Fruit fly (Drosophila melanogaster) whole organism, embryonic: ENCODE measurements around the gene sgll.
A peak's percentile ranks its signal among the peaks of the same experiment; 100 is the strongest.

ENCODE experiments used
- CG11085 ChIP-seq: fragments of 200-800 bp; sonication (Bioruptor generic); IDR thresholded peaks from 2 replicates; pipeline ENCODE4 v1.3.6; 2022; ENCODE audit warnings: missing biosample characterization, missing genetic modification characterization
- CG12659 ChIP-seq: fragments of 200-800 bp; sonication (Bioruptor generic); optimal IDR thresholded peaks from 3 replicates; lab custom pipeline; 2017; ENCODE audit warnings: mild to moderate bottlenecking, missing biosample characterization, missing genetic modification reagents, missing genetic modification characterization
- CG12769 ChIP-seq: fragments of 200-800 bp; sonication (Bioruptor generic); optimal IDR thresholded peaks from 2 replicates; lab custom pipeline; 2019; ENCODE audit warnings: missing biosample characterization, mild to moderate bottlenecking, missing genetic modification characterization, moderate library complexity
- CG14050 ChIP-seq: fragments of 200-800 bp; sonication (Bioruptor generic); IDR thresholded peaks from 3 replicates; pipeline ENCODE4 v1.3.6; 2022; ENCODE audit warnings: missing biosample characterization, missing genetic modification characterization
- CG14441 ChIP-seq: fragments of 200-800 bp; sonication (Bioruptor generic); IDR thresholded peaks from 2 replicates; pipeline ENCODE4 v1.3.6; 2022; ENCODE audit warnings: missing biosample characterization, missing genetic modification characterization
- CG16813 ChIP-seq: fragments of 200-800 bp; sonication (Bioruptor generic); IDR thresholded peaks from 3 replicates; pipeline ENCODE4 v1.3.6; 2022; ENCODE audit warnings: missing biosample characterization, missing genetic modification characterization; ENCODE audit not compliant: partially characterized antibody
- CG18262 ChIP-seq: fragments of 200-800 bp; optimal IDR thresholded peaks from 3 replicates; lab custom pipeline; 2019; ENCODE audit warnings: missing biosample characterization, mild to moderate bottlenecking, missing genetic modification characterization, moderate library complexity
- CG18619 ChIP-seq: fragments of 200-800 bp; sonication (Bioruptor generic); optimal IDR thresholded peaks from 3 replicates; lab custom pipeline; 2017; ENCODE audit warnings: missing biosample characterization, mild to moderate bottlenecking, missing genetic modification characterization
- CG2712 ChIP-seq: fragments of 200-800 bp; optimal IDR thresholded peaks from 3 replicates; lab custom pipeline; 2019; ENCODE audit warnings: missing biosample characterization, mild to moderate bottlenecking, missing genetic modification characterization, moderate library complexity
- CG32532 ChIP-seq: fragments of 200-800 bp; sonication (Bioruptor generic); IDR thresholded peaks from 2 replicates; pipeline ENCODE4 v1.3.6; 2022; ENCODE audit warnings: missing biosample characterization, missing genetic modification characterization
- CG32772 ChIP-seq: fragments of 200-800 bp; sonication (Bioruptor generic); IDR thresholded peaks from 2 replicates; pipeline ENCODE4 v1.3.6; 2022; ENCODE audit warnings: missing biosample characterization, missing genetic modification characterization
- CG34376 ChIP-seq: fragments of 200-800 bp; sonication (Bioruptor generic); optimal IDR thresholded peaks from 2 replicates; lab custom pipeline; 2018; ENCODE audit warnings: missing biosample characterization, mild to moderate bottlenecking, missing genetic modification characterization
- CG3838 ChIP-seq: fragments of 200-800 bp; sonication (Bioruptor generic); optimal IDR thresholded peaks from 3 replicates; lab custom pipeline; 2016; ENCODE audit warnings: missing biosample characterization, missing genetic modification characterization
- CG5180 ChIP-seq: fragments of 200-800 bp; sonication (Bioruptor generic); optimal IDR thresholded peaks from 3 replicates; lab custom pipeline; 2017; ENCODE audit warnings: missing biosample characterization, missing genetic modification characterization, mild to moderate bottlenecking, moderate library complexity, missing genetic modification reagents
- CG8281 ChIP-seq: fragments of 200-800 bp; sonication (Bioruptor generic); optimal IDR thresholded peaks from 2 replicates; lab custom pipeline; 2018; ENCODE audit warnings: missing biosample characterization, mild to moderate bottlenecking, missing genetic modification characterization, moderate library complexity
- D19A ChIP-seq: fragments of 200-800 bp; optimal IDR thresholded peaks from 3 replicates; lab custom pipeline; 2019; ENCODE audit warnings: missing biosample characterization, mild to moderate bottlenecking, missing genetic modification characterization, moderate library complexity
- Ets97D ChIP-seq: fragments of 200-800 bp; sonication (Bioruptor generic); optimal IDR thresholded peaks from 3 replicates; lab custom pipeline; 2016; ENCODE audit warnings: missing biosample characterization, missing genetic modification characterization
- HLHmδ ChIP-seq: fragments of 200-800 bp; sonication (Bioruptor generic); optimal IDR thresholded peaks from 2 replicates; lab custom pipeline; 2018; ENCODE audit warnings: missing biosample characterization, mild to moderate bottlenecking, missing genetic modification characterization, moderate library complexity
- Hey ChIP-seq: fragments of 200-800 bp; sonication (Bioruptor generic); optimal IDR thresholded peaks from 3 replicates; lab custom pipeline; 2018; ENCODE audit warnings: missing biosample characterization, mild to moderate bottlenecking, missing genetic modification characterization
- Hr3 ChIP-seq: fragments of 200-800 bp; sonication (Bioruptor generic); optimal IDR thresholded peaks from 3 replicates; lab custom pipeline; 2016; ENCODE audit warnings: missing biosample characterization, missing genetic modification characterization
- Hr51 ChIP-seq, 2 experiments: fragments of 200-800 bp; sonication (Bioruptor generic); optimal IDR thresholded peaks; 2 replicates in 1 of 2; 3 replicates in 1 of 2; lab custom pipeline; 2016 to 2018; ENCODE audit warnings: missing biosample characterization in 2 of 2, missing genetic modification characterization in 2 of 2, mild to moderate bottlenecking in 1 of 2, moderate library complexity in 1 of 2
- Jarid2 ChIP-seq: fragments of 200-800 bp; sonication (Bioruptor generic); optimal IDR thresholded peaks from 3 replicates; lab custom pipeline; 2017; ENCODE audit warnings: mild to moderate bottlenecking, missing biosample characterization, missing genetic modification reagents, missing genetic modification characterization
- Nf-YC ChIP-seq: fragments of 200-800 bp; optimal IDR thresholded peaks from 3 replicates; lab custom pipeline; 2019; ENCODE audit warnings: missing biosample characterization, mild to moderate bottlenecking, missing genetic modification characterization, moderate library complexity
- Pdp1 ChIP-seq, 2 experiments: fragments of 200-800 bp; sonication (Bioruptor generic); optimal IDR thresholded peaks; 3 replicates each; lab custom pipeline; 2016; ENCODE audit warnings: missing biosample characterization in 2 of 2, missing genetic modification characterization in 2 of 2, mild to moderate bottlenecking in 1 of 2, moderate library complexity in 1 of 2
- Rx ChIP-seq: fragments of 200-800 bp; sonication (Bioruptor generic); IDR thresholded peaks from 2 replicates; pipeline ENCODE4 v1.3.6; 2022; ENCODE audit warnings: missing biosample characterization, missing genetic modification characterization
- Xbp1 ChIP-seq: fragments of 200-800 bp; sonication (Bioruptor generic); optimal IDR thresholded peaks from 3 replicates; lab custom pipeline; 2016; ENCODE audit warnings: missing biosample characterization, mild to moderate bottlenecking, missing genetic modification characterization
- az2 ChIP-seq: fragments of 200-800 bp; sonication (Bioruptor generic); optimal IDR thresholded peaks from 3 replicates; lab custom pipeline; 2016; ENCODE audit warnings: missing biosample characterization, missing genetic modification characterization
- cas ChIP-seq: fragments of 200-800 bp; sonication (Bioruptor generic); IDR thresholded peaks from 2 replicates; pipeline ENCODE4 v1.3.6; 2022; ENCODE audit warnings: missing biosample characterization, missing genetic modification characterization
- crol ChIP-seq: fragments of 200-800 bp; sonication (Bioruptor generic); IDR thresholded peaks from 2 replicates; pipeline ENCODE4 v1.3.6; 2022; ENCODE audit warnings: missing biosample characterization, missing genetic modification characterization
- crp ChIP-seq, 2 experiments: fragments of 200-800 bp; sonication (Bioruptor generic); optimal IDR thresholded peaks; 2 replicates in 1 of 2; 3 replicates in 1 of 2; lab custom pipeline; 2017; ENCODE audit warnings: missing biosample characterization in 2 of 2, missing genetic modification characterization in 2 of 2, mild to moderate bottlenecking in 1 of 2, moderate library complexity in 1 of 2
- cwo ChIP-seq: fragments of 200-800 bp; sonication (Bioruptor generic); optimal IDR thresholded peaks from 3 replicates; lab custom pipeline; 2017; ENCODE audit warnings: missing biosample characterization, missing genetic modification characterization, mild to moderate bottlenecking, moderate library complexity, missing genetic modification reagents
- dysf ChIP-seq: fragments of 200-800 bp; sonication (Bioruptor generic); IDR thresholded peaks from 3 replicates; pipeline ENCODE4 v1.3.6; 2022; ENCODE audit warnings: missing biosample characterization, missing genetic modification characterization
- exex ChIP-seq: fragments of 200-800 bp; sonication (Bioruptor generic); optimal IDR thresholded peaks from 4 replicates; lab custom pipeline; 2018; ENCODE audit warnings: missing biosample characterization, mild to moderate bottlenecking, missing genetic modification characterization, moderate library complexity
- gcm ChIP-seq: fragments of 200-800 bp; sonication (Bioruptor generic); optimal IDR thresholded peaks from 2 replicates; lab custom pipeline; 2019; ENCODE audit warnings: missing biosample characterization, mild to moderate bottlenecking, missing genetic modification characterization, moderate library complexity
- gfzf ChIP-seq: fragments of 200-800 bp; sonication (Bioruptor generic); optimal IDR thresholded peaks from 2 replicates; lab custom pipeline; 2016; ENCODE audit warnings: missing biosample characterization, mild to moderate bottlenecking, missing genetic modification characterization, moderate library complexity
- grn ChIP-seq: fragments of 200-800 bp; sonication (Bioruptor generic); optimal IDR thresholded peaks from 3 replicates; lab custom pipeline; 2017; ENCODE audit warnings: missing biosample characterization, missing genetic modification characterization
- gro ChIP-seq: fragments of 200-800 bp; sonication (Bioruptor generic); optimal IDR thresholded peaks from 2 replicates; lab custom pipeline; 2016; ENCODE audit warnings: missing biosample characterization, missing genetic modification characterization
- kah ChIP-seq: fragments of 200-800 bp; sonication (Bioruptor generic); optimal IDR thresholded peaks from 2 replicates; lab custom pipeline; 2018; ENCODE audit warnings: missing biosample characterization, mild to moderate bottlenecking, missing genetic modification characterization
- kay ChIP-seq: fragments of 200-800 bp; sonication (Bioruptor generic); optimal IDR thresholded peaks from 2 replicates; lab custom pipeline; 2016; ENCODE audit warnings: missing biosample characterization, missing genetic modification characterization
- lab ChIP-seq: fragments of 200-800 bp; sonication (Bioruptor generic); optimal IDR thresholded peaks from 3 replicates; lab custom pipeline; 2017; ENCODE audit warnings: missing biosample characterization, missing genetic modification characterization, mild to moderate bottlenecking, moderate library complexity, missing genetic modification reagents
- mirr ChIP-seq: fragments of 200-800 bp; sonication (Bioruptor generic); optimal IDR thresholded peaks from 3 replicates; lab custom pipeline; 2018; ENCODE audit warnings: missing biosample characterization, mild to moderate bottlenecking, missing genetic modification characterization
- pho ChIP-seq: fragments of 200-800 bp; sonication (Bioruptor generic); optimal IDR thresholded peaks from 2 replicates; lab custom pipeline; 2016; ENCODE audit warnings: missing biosample characterization, missing genetic modification characterization
- sd ChIP-seq: fragments of 200-800 bp; sonication (Bioruptor generic); optimal IDR thresholded peaks from 3 replicates; lab custom pipeline; 2018; ENCODE audit warnings: missing biosample characterization, mild to moderate bottlenecking, missing genetic modification characterization, moderate library complexity
- stc ChIP-seq: fragments of 200-800 bp; sonication (Bioruptor generic); IDR thresholded peaks from 2 replicates; pipeline ENCODE4 v1.3.6; 2022; ENCODE audit warnings: missing biosample characterization, missing genetic modification characterization
- sug ChIP-seq: fragments of 200-800 bp; optimal IDR thresholded peaks from 2 replicates; lab custom pipeline; 2019; ENCODE audit warnings: missing biosample characterization, mild to moderate bottlenecking, missing genetic modification characterization, moderate library complexity
- vnd ChIP-seq: fragments of 200-800 bp; sonication (Bioruptor generic); IDR thresholded peaks from 3 replicates; pipeline ENCODE4 v1.3.6; 2022; ENCODE audit warnings: missing biosample characterization, missing genetic modification characterization; ENCODE audit not compliant: partially characterized antibody
- z ChIP-seq: fragments of 200-800 bp; sonication (Bioruptor generic); IDR thresholded peaks from 3 replicates; pipeline ENCODE4 v1.3.6; 2022; ENCODE audit warnings: missing biosample characterization, missing genetic modification characterization

The sgll gene

dm6 chr3R:7785784-7786183, 24.5 kb upstream of the sgll start, which contains the start of gene CG18745:
CG18745 (minus strand) TSS chr3R:7786119.
- no peak for TF ChIP-seq CG32532 (GFP tag; lab: Robert Waterston, UW)
- no peak for TF ChIP-seq Hr3
- TF ChIP-seq CG18619 (GFP tag; lab: Kevin White, UChicago) = no peak
- peak; percentile 33 for TF ChIP-seq lab (GFP tag; lab: Kevin White, UChicago)
- TF ChIP-seq HLHmδ (GFP tag; lab: Kevin White, UChicago) = no peak
- TF ChIP-seq crol (GFP tag; lab: Robert Waterston, UW) = no peak
- no peak for TF ChIP-seq CG14441
- no peak for TF ChIP-seq stc
- TF ChIP-seq sug (tag; lab: Kevin White, UChicago) = peak; percentile 50
- peak; percentile 30 for TF ChIP-seq CG12769
- TF ChIP-seq CG11085 (GFP tag; lab: Robert Waterston, UW) = no peak
- TF ChIP-seq az2 (GFP tag; lab: Kevin White, UChicago) = no peak
- TF ChIP-seq CG12659 (GFP tag; lab: Kevin White, UChicago) = no peak
- peak; percentile 10 for TF ChIP-seq Jarid2 (GFP tag; lab: Kevin White, UChicago)
- peak; percentile 5 for TF ChIP-seq cwo (GFP tag; lab: Kevin White, UChicago)
- TF ChIP-seq kah (GFP tag; lab: Kevin White, UChicago) = no peak
- TF ChIP-seq sd (tag; lab: Kevin White, UChicago) = peak; percentile 80
- TF ChIP-seq gcm (GFP tag; lab: Kevin White, UChicago) = no peak
- TF ChIP-seq vnd (GFP tag; lab: Robert Waterston, UW) = no peak
- no peak for TF ChIP-seq kay (GFP tag; lab: Kevin White, UChicago)
- TF ChIP-seq CG18262 (tag; lab: Kevin White, UChicago) = no peak
- TF ChIP-seq CG2712 = no peak
- TF ChIP-seq cas (GFP tag; lab: Robert Waterston, UW) = no peak
- peak; percentile 60 for TF ChIP-seq mirr
- TF ChIP-seq CG14050 (GFP tag; lab: Robert Waterston, UW) = no peak
- TF ChIP-seq Hr51 (GFP tag; optimal IDR thresholded peaks at IDR 0.05; lab: Kevin White, UChicago) = no peak
- peak; percentile 86 for TF ChIP-seq exex (tag; lab: Kevin White, UChicago)
- no peak for TF ChIP-seq grn (GFP tag; lab: Kevin White, UChicago)
- TF ChIP-seq gro = peak; percentile 1
- peak; percentile 20 for TF ChIP-seq CG34376 (GFP tag; lab: Kevin White, UChicago)
- TF ChIP-seq CG3838 = no peak
- no peak for TF ChIP-seq Ets97D
- no peak for TF ChIP-seq Xbp1 (GFP tag; lab: Kevin White, UChicago)
- TF ChIP-seq Nf-YC (tag; lab: Kevin White, UChicago) = no peak
- TF ChIP-seq CG32772 (GFP tag; lab: Robert Waterston, UW) = no peak
- no peak for TF ChIP-seq D19A (tag; lab: Kevin White, UChicago)
- TF ChIP-seq pho (GFP tag; lab: Kevin White, UChicago) = no peak
- TF ChIP-seq, all 482 proteins: peak for 10

- peak; percentile 72; the same call in 1 of the 3 replicates for TF ChIP-seq z (GFP tag; lab: Robert Waterston, UW)
- TF ChIP-seq sug (tag; lab: Kevin White, UChicago) = peak; percentile 92
- peak; percentile 59 for TF ChIP-seq CG34376 (GFP tag; lab: Kevin White, UChicago)
- peak; percentile 87 for TF ChIP-seq exex (tag; lab: Kevin White, UChicago)
- TF ChIP-seq Rx (GFP tag; lab: Robert Waterston, UW) = no peak
- peak in 1 of 2 experiments; percentile 12 for TF ChIP-seq crp (GFP tag; optimal IDR thresholded peaks at IDR 0.05; lab: Kevin White, UChicago)
- TF ChIP-seq CG8281 (tag; lab: Kevin White, UChicago) = no peak
- TF ChIP-seq grn (GFP tag; lab: Kevin White, UChicago) = peak; percentile 24
- TF ChIP-seq CG5180 (GFP tag; lab: Kevin White, UChicago) = peak; percentile 19
- peak; percentile 16 for TF ChIP-seq sd (tag; lab: Kevin White, UChicago)
- peak; percentile 5 for TF ChIP-seq Hey (tag; lab: Kevin White, UChicago)
- TF ChIP-seq gfzf = no peak
- TF ChIP-seq CG16813 (GFP tag; lab: Robert Waterston, UW) = no peak
- peak in 1 of 2 experiments; percentile 22 for TF ChIP-seq Pdp1 (GFP tag; optimal IDR thresholded peaks at IDR 0.05; lab: Kevin White, UChicago)
- no peak for TF ChIP-seq dysf
- TF ChIP-seq mirr = peak; percentile 59
Observed at dm6 chr3R:7787899-7788298, 22.4 kb upstream of the sgll start, which contains the start of gene CG18748. CG18748 (minus strand) TSS chr3R:7787923.
